Worm (Caenorhabditis elegans) whole organism, L4 larva: ENCODE measurements around the gene F59B10.2.

Source experiments
- D1046.2 ChIP-seq: fragments of 200-800 bp; sonication (Bioruptor generic); IDR thresholded peaks from 2 replicates; pipeline ENCODE4 v1.3.6; 2022; ENCODE audit warnings: missing genetic modification characterization, missing compliant biosample characterization
- F10B5.3 ChIP-seq: sonication (generic microtip); optimal IDR thresholded peaks from 2 replicates; lab custom pipeline; 2016; ENCODE audit warnings: mild to moderate bottlenecking, missing genetic modification characterization, missing compliant biosample characterization
- F26F4.8 ChIP-seq: fragments of 200-800 bp; sonication (Bioruptor generic); conservative IDR thresholded peaks from 2 replicates; pipeline ENCODE4 v1.3.6; 2022; ENCODE audit warnings: missing genetic modification characterization, missing compliant biosample characterization
- R02D3.7 ChIP-seq: fragments of 150-350 bp; sonication (generic microtip); optimal IDR thresholded peaks from 3 replicates; lab custom pipeline; 2014; ENCODE audit warnings: missing biosample characterization, missing genetic modification characterization
- T20F7.1 ChIP-seq: fragments of 200-800 bp; sonication (Bioruptor generic); optimal IDR thresholded peaks from 2 replicates; lab custom pipeline; 2018; ENCODE audit warnings: mild to moderate bottlenecking, missing genetic modification characterization, missing compliant biosample characterization
- arid-1 ChIP-seq: fragments of 200-800 bp; sonication (Bioruptor generic); conservative IDR thresholded peaks from 2 replicates; pipeline ENCODE4 v1.3.6; 2022; ENCODE audit warnings: missing genetic modification reagents, missing genetic modification characterization, missing compliant biosample characterization
- ceh-28 ChIP-seq: fragments of 150-350 bp; optimal IDR thresholded peaks from 2 replicates; lab custom pipeline; 2014; ENCODE audit warnings: missing biosample characterization, missing genetic modification reagents, missing genetic modification characterization
- ceh-44 ChIP-seq: fragments of 200-800 bp; sonication (Bioruptor generic); IDR thresholded peaks from 2 replicates; pipeline ENCODE4 v1.3.6; 2022; ENCODE audit warnings: missing genetic modification reagents, missing genetic modification characterization, missing compliant biosample characterization
- cey-2 ChIP-seq: sonication (generic microtip); optimal IDR thresholded peaks from 3 replicates; lab custom pipeline; 2017; ENCODE audit warnings: missing genetic modification characterization, mild to moderate bottlenecking, missing compliant biosample characterization, antibody characterized with exemption, borderline replicate concordance; ENCODE audit not compliant: insufficient read depth
- ctbp-1 ChIP-seq: fragments of 200-800 bp; sonication (Bioruptor generic); IDR thresholded peaks from 2 replicates; pipeline ENCODE4 v1.3.6; 2022; ENCODE audit warnings: missing genetic modification reagents, missing genetic modification characterization, missing compliant biosample characterization
- daf-12 ChIP-seq: fragments of 150-350 bp; optimal IDR thresholded peaks from 2 replicates; lab custom pipeline; 2014; ENCODE audit warnings: missing biosample characterization, missing genetic modification reagents, missing genetic modification characterization
- daf-19 ChIP-seq: fragments of 200-800 bp; sonication (Bioruptor generic); conservative IDR thresholded peaks from 2 replicates; pipeline ENCODE4 v1.3.6; 2022; ENCODE audit warnings: missing genetic modification characterization, missing compliant biosample characterization
- dmd-6 ChIP-seq: fragments of 200-800 bp; sonication (Bioruptor generic); IDR thresholded peaks from 2 replicates; pipeline ENCODE4 v1.3.6; 2022; ENCODE audit warnings: missing genetic modification reagents, missing genetic modification characterization, missing compliant biosample characterization
- dmd-8 ChIP-seq: fragments of 200-800 bp; sonication (Bioruptor generic); IDR thresholded peaks from 2 replicates; pipeline ENCODE4 v1.3.6; 2022; ENCODE audit warnings: missing genetic modification characterization, missing compliant biosample characterization
- duxl-1 ChIP-seq: sonication (generic microtip); optimal IDR thresholded peaks from 2 replicates; lab custom pipeline; 2016; ENCODE audit warnings: mild to moderate bottlenecking, missing genetic modification characterization, moderate library complexity, missing compliant biosample characterization; ENCODE audit not compliant: poor library complexity
- egl-27 ChIP-seq: sonication (generic microtip); optimal IDR thresholded peaks from 3 replicates; lab custom pipeline; 2017; ENCODE audit warnings: missing biosample characterization, missing genetic modification reagents, missing genetic modification characterization
- hif-1 ChIP-seq, 2 experiments: sonication (generic microtip); optimal IDR thresholded peaks; 2 replicates each; lab custom pipeline; 2016 to 2017; ENCODE audit warnings: missing compliant biosample characterization in 2 of 2, missing genetic modification characterization in 2 of 2, missing genetic modification reagents in 2 of 2, missing genotype in 2 of 2, mild to moderate bottlenecking in 1 of 2
- hlh-30 ChIP-seq: sonication (generic microtip); optimal IDR thresholded peaks from 2 replicates; lab custom pipeline; 2017; ENCODE audit warnings: antibody characterized with exemption, mild to moderate bottlenecking, missing genetic modification characterization, missing compliant biosample characterization; ENCODE audit not compliant: insufficient read depth
- lin-13 ChIP-seq: fragments of 150-350 bp; optimal IDR thresholded peaks from 2 replicates; lab custom pipeline; 2014; ENCODE audit warnings: missing biosample characterization, missing genetic modification reagents, missing genetic modification characterization
- madf-9 ChIP-seq: fragments of 200-800 bp; sonication (Bioruptor generic); conservative IDR thresholded peaks from 2 replicates; pipeline ENCODE4 v1.3.6; 2022; ENCODE audit warnings: missing genetic modification reagents, missing genetic modification characterization, missing compliant biosample characterization
- mep-1 ChIP-seq: fragments of 150-350 bp; sonication (generic microtip); optimal IDR thresholded peaks from 3 replicates; lab custom pipeline; 2014; ENCODE audit warnings: missing biosample characterization, missing genetic modification characterization
- mes-2 ChIP-seq: sonication (generic microtip); optimal IDR thresholded peaks from 2 replicates; lab custom pipeline; 2016; ENCODE audit warnings: missing genotype, mild to moderate bottlenecking, missing genetic modification characterization, missing compliant biosample characterization; ENCODE audit not compliant: poor library complexity, severe bottlenecking
- nhr-10 ChIP-seq: fragments of 150-350 bp; optimal IDR thresholded peaks from 2 replicates; lab custom pipeline; 2014; ENCODE audit warnings: missing biosample characterization, missing genetic modification characterization
- nhr-102 ChIP-seq: sonication (generic microtip); optimal IDR thresholded peaks from 2 replicates; lab custom pipeline; 2016; ENCODE audit warnings: mild to moderate bottlenecking, missing genetic modification characterization, moderate library complexity, missing compliant biosample characterization
- nhr-11 ChIP-seq: fragments of 150-350 bp; optimal IDR thresholded peaks from 2 replicates; lab custom pipeline; 2014; ENCODE audit warnings: missing biosample characterization, missing genetic modification characterization
- nhr-28 ChIP-seq: fragments of 150-350 bp; optimal IDR thresholded peaks from 2 replicates; lab custom pipeline; 2014; ENCODE audit warnings: missing biosample characterization, missing genetic modification characterization
- nhr-42 ChIP-seq: fragments of 200-800 bp; sonication (Bioruptor generic); IDR thresholded peaks from 2 replicates; pipeline ENCODE4 v1.3.6; 2022; ENCODE audit warnings: missing genetic modification characterization, missing compliant biosample characterization
- nhr-48 ChIP-seq: sonication (generic microtip); optimal IDR thresholded peaks from 2 replicates; lab custom pipeline; 2016; ENCODE audit warnings: mild to moderate bottlenecking, missing genetic modification characterization, missing compliant biosample characterization
- php-3 ChIP-seq: fragments of 200-800 bp; sonication (Bioruptor generic); IDR thresholded peaks from 2 replicates; pipeline ENCODE4 v1.3.6; 2022; ENCODE audit warnings: missing genetic modification reagents, missing genetic modification characterization, missing compliant biosample characterization
- sdz-12 ChIP-seq: fragments of 200-800 bp; sonication (Bioruptor generic); optimal IDR thresholded peaks from 2 replicates; lab custom pipeline; 2018; ENCODE audit warnings: mild to moderate bottlenecking, missing genetic modification characterization, missing compliant biosample characterization
- snpc-4 ChIP-seq: fragments of 150-350 bp; optimal IDR thresholded peaks from 2 replicates; lab custom pipeline; 2014; ENCODE audit warnings: missing biosample characterization, missing genetic modification characterization
- spr-1 ChIP-seq: sonication (generic microtip); optimal IDR thresholded peaks from 2 replicates; lab custom pipeline; 2016; ENCODE audit warnings: mild to moderate bottlenecking, missing genetic modification characterization, missing compliant biosample characterization
- spr-3 ChIP-seq: fragments of 200-800 bp; sonication (Bioruptor generic); optimal IDR thresholded peaks from 2 replicates; lab custom pipeline; 2018; ENCODE audit warnings: mild to moderate bottlenecking, missing genetic modification characterization, missing compliant biosample characterization
- unc-62 ChIP-seq, 3 experiments: fragments of 150-350 bp in 1 of 3; sonication (generic microtip); optimal IDR thresholded peaks in 2 of 3; peaks in 1 of 3; 1 replicate in 1 of 3; 2 replicates in 2 of 3; lab custom pipeline; 2014 to 2017; ENCODE audit warnings: missing biosample characterization in 3 of 3, missing genetic modification characterization in 3 of 3, missing genetic modification reagents in 3 of 3, missing genotype in 1 of 3
- vab-7 ChIP-seq: fragments of 200-800 bp; sonication (Bioruptor generic); IDR thresholded peaks from 2 replicates; pipeline ENCODE4 v1.3.6; 2022; ENCODE audit warnings: missing genetic modification reagents, missing genetic modification characterization, missing compliant biosample characterization
- zip-2 ChIP-seq: fragments of 150-350 bp; optimal IDR thresholded peaks from 2 replicates; lab custom pipeline; 2014; ENCODE audit warnings: missing biosample characterization, missing genetic modification characterization
- ztf-11 ChIP-seq: fragments of 150-350 bp; optimal IDR thresholded peaks from 2 replicates; lab custom pipeline; 2014; ENCODE audit warnings: missing biosample characterization, missing genetic modification characterization

Gene F59B10.2

ce11 chrII:10500674-10501073, 9.0 kb downstream of the F59B10.2 start:
- TF ChIP-seq unc-62 (GFP tag; optimal IDR thresholded peaks at IDR 0.05 in 1 of 2; lab: Kevin White, UChicago) (peak in 1 of 2 experiments; percentile 54), unc-62 (tag; optimal IDR thresholded peaks at IDR 0.05; lab: Kevin White, UChicago) (no peak), duxl-1 (peak; percentile 8), spr-1 (tag; lab: Kevin White, UChicago) (no peak), nhr-10 (tag; lab: Kevin White, UChicago) (no peak), dmd-6 (GFP tag; lab: Robert Waterston, UW) (no peak), mep-1 (tag; lab: Kevin White, UChicago) (peak; percentile 5), nhr-28 (tag; lab: Kevin White, UChicago) (peak; percentile 19), egl-27 (tag; lab: Kevin White, UChicago) (no peak), hlh-30 (tag; lab: Kevin White, UChicago) (no peak), lin-13 (GFP tag; lab: Kevin White, UChicago) (no peak)

ce11 chrII:10495912-10496311, 13.7 kb downstream of the F59B10.2 start, which contains the start of gene ZK666.12:
ZK666.12 (plus strand) TSS chrII:10496212.
- TF ChIP-seq nhr-102 (tag; lab: Kevin White, UChicago) (no peak), mes-2 (no peak), T20F7.1 (GFP tag; lab: Kevin White, UChicago) (no peak), daf-12 (no peak), snpc-4 (no peak), cey-2 (tag; lab: Kevin White, UChicago) (no peak), nhr-42 (GFP tag; lab: Robert Waterston, UW) (no peak), spr-3 (GFP tag; lab: Kevin White, UChicago) (no peak), php-3 (GFP tag; lab: Robert Waterston, UW) (no peak), F10B5.3 (no peak), arid-1 (GFP tag; lab: Robert Waterston, UW) (no peak), ctbp-1 (no peak), ztf-11 (no peak), madf-9 (GFP tag; lab: Robert Waterston, UW) (no peak), zip-2 (tag; lab: Kevin White, UChicago) (no peak), ceh-44 (GFP tag; lab: Robert Waterston, UW) (no peak), nhr-11 (tag; lab: Kevin White, UChicago) (no peak), R02D3.7 (tag; lab: Kevin White, UChicago) (no peak), ceh-28 (tag; lab: Kevin White, UChicago) (no peak), vab-7 (no peak)

- TF ChIP-seq nhr-48 (no peak), spr-3 (GFP tag; lab: Kevin White, UChicago) (no peak), dmd-8 (GFP tag; lab: Robert Waterston, UW) (no peak), hif-1 (tag; optimal IDR thresholded peaks at IDR 0.05; lab: Kevin White, UChicago) (no peak), F26F4.8 (GFP tag; lab: Robert Waterston, UW) (no peak), sdz-12 (GFP tag; lab: Kevin White, UChicago) (no peak), daf-19 (no peak), D1046.2 (GFP tag; lab: Robert Waterston, UW) (no peak), cey-2 (tag; lab: Kevin White, UChicago) (no peak), nhr-10 (tag; lab: Kevin White, UChicago) (no peak)
- TF ChIP-seq, all 104 proteins: peak for 0
Observed at ce11 chrII:10494467-10494866, 15.2 kb downstream of the F59B10.2 start, which contains the start of gene ZK666.14. ZK666.14 (plus strand) TSS chrII:10494767.
